Worm (Caenorhabditis elegans) whole organism, late embryonic: Measurements from ENCODE around the gene W02H5.19.
"Not testable (repeated sequence)": the region's sequence is repeated elsewhere in the genome, so short reads cannot be mapped to it uniquely, and the experiment has no call there.

ENCODE experiments used
- F13H6.1 ChIP-seq: sonication (generic microtip); optimal IDR thresholded peaks from 2 replicates; lab custom pipeline; 2016; ENCODE audit warnings: missing genetic modification characterization, missing compliant biosample characterization
- K02D7.2 ChIP-seq: sonication (generic microtip); optimal IDR thresholded peaks from 2 replicates; lab custom pipeline; 2017; ENCODE audit warnings: mild to moderate bottlenecking, missing genetic modification characterization, missing compliant biosample characterization
- K09A11.1 ChIP-seq: sonication (generic microtip); optimal IDR thresholded peaks from 2 replicates; lab custom pipeline; 2017; ENCODE audit warnings: antibody characterized with exemption, mild to moderate bottlenecking, missing genetic modification characterization, missing compliant biosample characterization; ENCODE audit not compliant: insufficient read depth
- T23F11.4 ChIP-seq: fragments of 200-800 bp; sonication (Bioruptor generic); optimal IDR thresholded peaks from 2 replicates; lab custom pipeline; 2018; ENCODE audit warnings: mild to moderate bottlenecking, missing genetic modification characterization, missing compliant biosample characterization
- ama-1 ChIP-seq: fragments of 150-350 bp; optimal IDR thresholded peaks from 2 replicates; lab custom pipeline; 2014
- ceh-18 ChIP-seq: sonication (generic microtip); optimal IDR thresholded peaks from 2 replicates; lab custom pipeline; 2016; ENCODE audit warnings: missing genetic modification characterization, missing compliant biosample characterization
- ceh-19 ChIP-seq: fragments of 200-800 bp; sonication (Bioruptor generic); optimal IDR thresholded peaks from 2 replicates; lab custom pipeline; 2018; ENCODE audit warnings: mild to moderate bottlenecking, missing genetic modification characterization, missing compliant biosample characterization
- ceh-2 ChIP-seq: sonication (generic microtip); optimal IDR thresholded peaks from 2 replicates; lab custom pipeline; 2016; ENCODE audit warnings: missing genotype, missing genetic modification characterization, missing compliant biosample characterization
- ceh-24 ChIP-seq: sonication (generic microtip); optimal IDR thresholded peaks from 2 replicates; lab custom pipeline; 2016; ENCODE audit warnings: mild to moderate bottlenecking, missing genetic modification characterization, missing compliant biosample characterization
- ceh-31 ChIP-seq: sonication (generic microtip); optimal IDR thresholded peaks from 2 replicates; lab custom pipeline; 2016; ENCODE audit warnings: missing genetic modification characterization, missing compliant biosample characterization
- ceh-6 ChIP-seq: fragments of 200-800 bp; sonication (Bioruptor generic); optimal IDR thresholded peaks from 2 replicates; lab custom pipeline; 2018; ENCODE audit warnings: mild to moderate bottlenecking, missing genetic modification characterization, missing compliant biosample characterization
- ceh-9 ChIP-seq: sonication (generic microtip); optimal IDR thresholded peaks from 2 replicates; lab custom pipeline; 2016; ENCODE audit warnings: mild to moderate bottlenecking, missing genetic modification characterization, inconsistent platforms, missing compliant biosample characterization
- che-1 ChIP-seq: sonication (generic microtip); optimal IDR thresholded peaks from 2 replicates; lab custom pipeline; 2016; ENCODE audit warnings: mild to moderate bottlenecking, missing genetic modification characterization, missing compliant biosample characterization
- dmd-4 ChIP-seq: sonication (generic microtip); optimal IDR thresholded peaks from 2 replicates; lab custom pipeline; 2016; ENCODE audit warnings: borderline replicate concordance, missing genetic modification characterization, missing compliant biosample characterization
- dve-1 ChIP-seq: sonication (generic microtip); optimal IDR thresholded peaks from 2 replicates; lab custom pipeline; 2017; ENCODE audit warnings: antibody characterized with exemption, mild to moderate bottlenecking, missing genetic modification characterization, missing compliant biosample characterization
- elt-2 ChIP-seq: sonication (generic microtip); optimal IDR thresholded peaks from 2 replicates; lab custom pipeline; 2016; ENCODE audit warnings: missing genetic modification reagents, missing genetic modification characterization, missing compliant biosample characterization
- eyg-1 ChIP-seq: sonication (generic microtip); optimal IDR thresholded peaks from 2 replicates; lab custom pipeline; 2016; ENCODE audit warnings: missing genotype, missing genetic modification characterization, missing compliant biosample characterization
- fax-1 ChIP-seq: sonication (generic microtip); optimal IDR thresholded peaks from 2 replicates; lab custom pipeline; 2016; ENCODE audit warnings: missing genotype, missing genetic modification characterization, missing compliant biosample characterization
- fkh-6 ChIP-seq: sonication (generic microtip); optimal IDR thresholded peaks from 2 replicates; lab custom pipeline; 2016; ENCODE audit warnings: missing genetic modification characterization, missing compliant biosample characterization
- gmeb-2 ChIP-seq: sonication (generic microtip); optimal IDR thresholded peaks from 2 replicates; lab custom pipeline; 2016; ENCODE audit warnings: missing genetic modification characterization, inconsistent platforms, missing compliant biosample characterization
- hlh-6 ChIP-seq: sonication (generic microtip); optimal IDR thresholded peaks from 2 replicates; lab custom pipeline; 2016; ENCODE audit warnings: missing genotype, missing genetic modification characterization, missing compliant biosample characterization
- hlh-8 ChIP-seq: sonication (generic microtip); optimal IDR thresholded peaks from 2 replicates; lab custom pipeline; 2016; ENCODE audit warnings: missing genotype, missing genetic modification characterization, missing compliant biosample characterization
- madf-2 ChIP-seq: sonication (generic microtip); optimal IDR thresholded peaks from 2 replicates; lab custom pipeline; 2017; ENCODE audit warnings: missing genetic modification characterization, missing compliant biosample characterization
- mec-3 ChIP-seq: sonication (generic microtip); optimal IDR thresholded peaks from 2 replicates; lab custom pipeline; 2016; ENCODE audit warnings: borderline replicate concordance, missing genetic modification characterization, missing compliant biosample characterization
- nhr-232 ChIP-seq: sonication (generic microtip); optimal IDR thresholded peaks from 2 replicates; lab custom pipeline; 2016; ENCODE audit warnings: missing genetic modification characterization, missing compliant biosample characterization
- npax-4 ChIP-seq: sonication (generic microtip); optimal IDR thresholded peaks from 2 replicates; lab custom pipeline; 2016; ENCODE audit warnings: missing genetic modification characterization, missing compliant biosample characterization
- pag-3 ChIP-seq: sonication (generic microtip); optimal IDR thresholded peaks from 2 replicates; lab custom pipeline; 2016; ENCODE audit warnings: missing compliant biosample characterization, missing genetic modification characterization, borderline replicate concordance
- pat-9 ChIP-seq: fragments of 200-800 bp; sonication (Bioruptor generic); optimal IDR thresholded peaks from 2 replicates; lab custom pipeline; 2018; ENCODE audit warnings: mild to moderate bottlenecking, missing genetic modification characterization, moderate library complexity, missing compliant biosample characterization
- pax-1 ChIP-seq: fragments of 150-350 bp; optimal IDR thresholded peaks from 2 replicates; lab custom pipeline; 2014; ENCODE audit warnings: missing biosample characterization, missing genetic modification characterization
- pha-4 ChIP-seq: fragments of 150-350 bp; optimal IDR thresholded peaks from 2 replicates; lab custom pipeline; 2018; ENCODE audit warnings: missing biosample characterization, missing genetic modification reagents, missing genetic modification characterization
- ref-2 ChIP-seq: sonication (generic microtip); optimal IDR thresholded peaks from 2 replicates; lab custom pipeline; 2016; ENCODE audit warnings: missing genetic modification characterization, missing compliant biosample characterization
- rnt-1 ChIP-seq: sonication (generic microtip); optimal IDR thresholded peaks from 2 replicates; lab custom pipeline; 2016; ENCODE audit warnings: missing genetic modification characterization, missing compliant biosample characterization
- sox-2 ChIP-seq: fragments of 200-800 bp; sonication (Bioruptor generic); IDR thresholded peaks from 2 replicates; pipeline ENCODE4 v1.3.6; 2022; ENCODE audit warnings: missing genetic modification reagents, missing genetic modification characterization, missing compliant biosample characterization
- sox-4 ChIP-seq: sonication (generic microtip); optimal IDR thresholded peaks from 2 replicates; lab custom pipeline; 2017; ENCODE audit warnings: mild to moderate bottlenecking, missing genetic modification characterization, inconsistent platforms, missing compliant biosample characterization
- syd-9 ChIP-seq: sonication (generic microtip); optimal IDR thresholded peaks from 2 replicates; lab custom pipeline; 2016; ENCODE audit warnings: mild to moderate bottlenecking, missing genetic modification characterization, moderate library complexity, missing compliant biosample characterization
- tbx-2 ChIP-seq: sonication (generic microtip); optimal IDR thresholded peaks from 2 replicates; lab custom pipeline; 2016; ENCODE audit warnings: missing genetic modification characterization, missing compliant biosample characterization
- tbx-7 ChIP-seq: sonication (generic microtip); optimal IDR thresholded peaks from 2 replicates; lab custom pipeline; 2016; ENCODE audit warnings: missing genotype, missing genetic modification characterization, missing compliant biosample characterization
- ttx-3 ChIP-seq: sonication (generic microtip); optimal IDR thresholded peaks from 2 replicates; lab custom pipeline; 2016; ENCODE audit warnings: missing genetic modification reagents, missing genetic modification characterization, missing compliant biosample characterization
- unc-3 ChIP-seq, 2 experiments: fragments of 200-800 bp in 1 of 2; sonication (Bioruptor generic) in 1 of 2; sonication (generic microtip) in 1 of 2; conservative IDR thresholded peaks in 1 of 2; optimal IDR thresholded peaks in 1 of 2; 2 replicates each; pipeline versions ENCODE4 v1.3.6 to Lab custom; 2016 to 2022; ENCODE audit warnings: missing compliant biosample characterization in 2 of 2, missing genetic modification characterization in 2 of 2, missing genetic modification reagents in 1 of 2
- unc-42 ChIP-seq: sonication (generic microtip); optimal IDR thresholded peaks from 2 replicates; lab custom pipeline; 2016; ENCODE audit warnings: missing genotype, missing genetic modification characterization, missing compliant biosample characterization
- unc-86 ChIP-seq: sonication (generic microtip); optimal IDR thresholded peaks from 2 replicates; lab custom pipeline; 2016; ENCODE audit warnings: missing genetic modification characterization, missing compliant biosample characterization
- zip-5 ChIP-seq: sonication (generic microtip); optimal IDR thresholded peaks from 2 replicates; lab custom pipeline; 2016; ENCODE audit warnings: missing genetic modification characterization, missing compliant biosample characterization

The W02H5.19 gene

ce11 chrV:2589834-2590233, 48.9 kb upstream of the W02H5.19 start:
- TF ChIP-seq dmd-4 (no peak), ceh-9 (no peak), tbx-2 (tag; lab: Kevin White, UChicago) (no peak), npax-4 (tag; lab: Kevin White, UChicago) (no peak), F13H6.1 (tag; lab: Kevin White, UChicago) (no peak), zip-5 (tag; lab: Kevin White, UChicago) (no peak), ceh-24 (tag; lab: Kevin White, UChicago) (no peak), pha-4 (no peak), che-1 (tag; lab: Kevin White, UChicago) (no peak), ceh-18 (tag; lab: Kevin White, UChicago) (no peak), ref-2 (tag; lab: Kevin White, UChicago) (no peak), K09A11.1 (tag; lab: Kevin White, UChicago) (no peak)

- TF ChIP-seq hlh-6 (tag; lab: Kevin White, UChicago) = no peak
- no peak for TF ChIP-seq hlh-8 (tag; lab: Kevin White, UChicago)
- no peak for TF ChIP-seq K02D7.2
- no peak for TF ChIP-seq pax-1
- no peak for TF ChIP-seq unc-86 (tag; lab: Kevin White, UChicago)
- no peak for TF ChIP-seq che-1 (tag; lab: Kevin White, UChicago)
- TF ChIP-seq unc-42 (tag; lab: Kevin White, UChicago) = no peak
- no peak for TF ChIP-seq sox-2 (GFP tag; lab: Robert Waterston, UW)
- TF ChIP-seq pha-4 = no peak
- TF ChIP-seq tbx-7 (tag; lab: Kevin White, UChicago) = no peak
- TF ChIP-seq nhr-232 (tag; lab: Kevin White, UChicago) = no peak
- TF ChIP-seq ceh-19 = no peak
- no peak for TF ChIP-seq madf-2 (tag; lab: Kevin White, UChicago)
- TF ChIP-seq ttx-3 (tag; lab: Kevin White, UChicago) = no peak
- no peak for TF ChIP-seq ama-1 (lab: Kevin White, UChicago)
- no peak for TF ChIP-seq dve-1 (tag; lab: Kevin White, UChicago)
- TF ChIP-seq T23F11.4 = no peak
- TF ChIP-seq fkh-6 (tag; lab: Kevin White, UChicago) = no peak
- TF ChIP-seq syd-9 (tag; lab: Kevin White, UChicago) = no peak
These were observed 46.5 kb upstream of the W02H5.19 start, which contains the start of gene irg-3 for ce11 chrV:2592173-2592676. irg-3 (plus strand) TSS chrV:2592591.

- no peak for TF ChIP-seq ama-1 (lab: Kevin White, UChicago)
- peak; percentile 16 for TF ChIP-seq ref-2 (tag; lab: Kevin White, UChicago)
These were observed 43.0 kb upstream of the W02H5.19 start for ce11 chrV:2595720-2596119.

- TF ChIP-seq elt-2, mec-3, tbx-2 (tag; lab: Kevin White, UChicago): not testable (repeated sequence)
These were observed 39.9 kb upstream of the W02H5.19 start, which contains the start of gene F53E10.5 for ce11 chrV:2598830-2599229. F53E10.5 (minus strand) TSS chrV:2598930.

ce11 chrV:2600543-2600942, 38.1 kb upstream of the W02H5.19 start:
- TF ChIP-seq ceh-19 = no peak
- no peak for TF ChIP-seq ceh-6 (GFP tag; lab: Kevin White, UChicago)
- no peak for TF ChIP-seq pag-3
- TF ChIP-seq T23F11.4 = no peak
- no peak for TF ChIP-seq fkh-6 (tag; lab: Kevin White, UChicago)
- TF ChIP-seq eyg-1 (tag; lab: Kevin White, UChicago) = no peak
- TF ChIP-seq ref-2 (tag; lab: Kevin White, UChicago) = peak; percentile 30
- TF ChIP-seq tbx-7 (tag; lab: Kevin White, UChicago) = no peak
- TF ChIP-seq rnt-1 (tag; lab: Kevin White, UChicago) = peak; percentile 2
- TF ChIP-seq tbx-2 (tag; lab: Kevin White, UChicago) = peak; percentile 47
- TF ChIP-seq pat-9 (tag; lab: Kevin White, UChicago) = no peak
- TF ChIP-seq F13H6.1 (tag; lab: Kevin White, UChicago) = no peak
- TF ChIP-seq unc-3 (GFP tag; conservative IDR thresholded peaks at IDR 0.05; lab: Robert Waterston, UW) = peak; percentile 27; the same call in 1 of the 2 replicates
- TF ChIP-seq unc-3 (tag; optimal IDR thresholded peaks at IDR 0.05; lab: Kevin White, UChicago) = no peak
- TF ChIP-seq zip-5 (tag; lab: Kevin White, UChicago) = no peak
- peak; percentile 59 for TF ChIP-seq unc-42 (tag; lab: Kevin White, UChicago)
- no peak for TF ChIP-seq gmeb-2 (tag; lab: Kevin White, UChicago)
- TF ChIP-seq hlh-8 (tag; lab: Kevin White, UChicago) = no peak
- TF ChIP-seq sox-4 (tag; lab: Kevin White, UChicago) = no peak
- no peak for TF ChIP-seq fax-1 (tag; lab: Kevin White, UChicago)
- peak; percentile 48 for TF ChIP-seq ceh-31 (tag; lab: Kevin White, UChicago)
- TF ChIP-seq syd-9 (tag; lab: Kevin White, UChicago) = no peak
- no peak for TF ChIP-seq ceh-2
- no peak for TF ChIP-seq pax-1
